Fruit fly (Drosophila melanogaster) whole organism, embryonic: ENCODE data around the gene Vps39.
A peak's percentile ranks its signal among the peaks of the same experiment; 100 is the strongest.

Experiments used
- Adf1 ChIP-seq: fragments of 200-800 bp; sonication (Bioruptor generic); IDR thresholded peaks from 2 replicates; pipeline ENCODE4 v1.3.6; 2022; ENCODE audit warnings: missing biosample characterization, missing genetic modification characterization
- B-H1 ChIP-seq: fragments of 200-800 bp; sonication (Bioruptor generic); IDR thresholded peaks from 3 replicates; pipeline ENCODE4 v1.3.6; 2022; ENCODE audit warnings: missing biosample characterization, missing genetic modification characterization
- B-H2 ChIP-seq: fragments of 200-800 bp; sonication (Bioruptor generic); optimal IDR thresholded peaks from 2 replicates; lab custom pipeline; 2018; ENCODE audit warnings: missing biosample characterization, mild to moderate bottlenecking, missing genetic modification characterization
- CG10209 ChIP-seq: fragments of 200-800 bp; sonication (Bioruptor generic); optimal IDR thresholded peaks from 3 replicates; lab custom pipeline; 2017; ENCODE audit warnings: missing biosample characterization, mild to moderate bottlenecking, missing genetic modification characterization, missing genetic modification reagents
- CG10366 ChIP-seq: fragments of 200-800 bp; sonication (Bioruptor generic); IDR thresholded peaks from 2 replicates; pipeline ENCODE4 v1.3.6; 2022; ENCODE audit warnings: missing biosample characterization, missing genetic modification characterization
- CG10543 ChIP-seq: fragments of 200-800 bp; sonication (Bioruptor generic); optimal IDR thresholded peaks from 3 replicates; lab custom pipeline; 2017; ENCODE audit warnings: missing biosample characterization, mild to moderate bottlenecking, missing genetic modification characterization, moderate library complexity
- CG10654 ChIP-seq: fragments of 200-800 bp; sonication (Bioruptor generic); optimal IDR thresholded peaks from 2 replicates; lab custom pipeline; 2016; ENCODE audit warnings: missing biosample characterization, missing genetic modification characterization
- CG11085 ChIP-seq: fragments of 200-800 bp; sonication (Bioruptor generic); IDR thresholded peaks from 2 replicates; pipeline ENCODE4 v1.3.6; 2022; ENCODE audit warnings: missing biosample characterization, missing genetic modification characterization
- CG11723 ChIP-seq: fragments of 200-800 bp; sonication (Bioruptor generic); optimal IDR thresholded peaks from 2 replicates; lab custom pipeline; 2017; ENCODE audit warnings: missing biosample characterization, mild to moderate bottlenecking, missing genetic modification characterization
- CG12236 ChIP-seq: fragments of 200-800 bp; sonication (Bioruptor generic); optimal IDR thresholded peaks from 2 replicates; lab custom pipeline; 2016; ENCODE audit warnings: missing biosample characterization, missing genetic modification characterization
- CG1233 ChIP-seq: fragments of 200-800 bp; sonication (Bioruptor generic); optimal IDR thresholded peaks from 4 replicates; lab custom pipeline; 2018; ENCODE audit warnings: missing biosample characterization, mild to moderate bottlenecking, missing genetic modification characterization
- CG13296 ChIP-seq: fragments of 200-800 bp; sonication (Bioruptor generic); optimal IDR thresholded peaks from 3 replicates; lab custom pipeline; 2018; ENCODE audit warnings: missing biosample characterization, mild to moderate bottlenecking, missing genetic modification characterization
- CG13894 ChIP-seq: fragments of 200-800 bp; sonication (Bioruptor generic); optimal IDR thresholded peaks from 3 replicates; lab custom pipeline; 2018; ENCODE audit warnings: missing biosample characterization, mild to moderate bottlenecking, missing genetic modification characterization, moderate library complexity
- CG17359 ChIP-seq: fragments of 200-800 bp; sonication (Bioruptor generic); optimal IDR thresholded peaks from 3 replicates; lab custom pipeline; 2018; ENCODE audit warnings: missing biosample characterization, mild to moderate bottlenecking, missing genetic modification characterization, moderate library complexity
- CG17385 ChIP-seq: fragments of 200-800 bp; sonication (Bioruptor generic); optimal IDR thresholded peaks from 3 replicates; lab custom pipeline; 2018; ENCODE audit warnings: missing biosample characterization, mild to moderate bottlenecking, missing genetic modification characterization
- CG17912 ChIP-seq: fragments of 200-800 bp; sonication (Bioruptor generic); optimal IDR thresholded peaks from 2 replicates; lab custom pipeline; 2018; ENCODE audit warnings: missing biosample characterization, mild to moderate bottlenecking, missing genetic modification characterization
- CG18599 ChIP-seq: fragments of 200-800 bp; sonication (Bioruptor generic); optimal IDR thresholded peaks from 3 replicates; lab custom pipeline; 2017; ENCODE audit warnings: missing biosample characterization, missing genetic modification characterization, mild to moderate bottlenecking, moderate library complexity, missing genetic modification reagents
- CG30020 ChIP-seq: fragments of 200-800 bp; optimal IDR thresholded peaks from 2 replicates; lab custom pipeline; 2019; ENCODE audit warnings: missing biosample characterization, mild to moderate bottlenecking, missing genetic modification characterization, moderate library complexity
- CG7357 ChIP-seq: fragments of 200-800 bp; sonication (Bioruptor generic); IDR thresholded peaks from 3 replicates; pipeline ENCODE4 v1.3.6; 2022; ENCODE audit warnings: missing biosample characterization, missing genetic modification characterization
- CG7839 ChIP-seq: fragments of 200-800 bp; sonication (Bioruptor generic); optimal IDR thresholded peaks from 3 replicates; lab custom pipeline; 2018; ENCODE audit warnings: missing biosample characterization, mild to moderate bottlenecking, missing genetic modification characterization, moderate library complexity
- CG8281 ChIP-seq: fragments of 200-800 bp; sonication (Bioruptor generic); optimal IDR thresholded peaks from 2 replicates; lab custom pipeline; 2018; ENCODE audit warnings: missing biosample characterization, mild to moderate bottlenecking, missing genetic modification characterization, moderate library complexity
- CG8944 ChIP-seq: fragments of 200-800 bp; sonication (Bioruptor generic); optimal IDR thresholded peaks from 3 replicates; lab custom pipeline; 2016; ENCODE audit warnings: missing biosample characterization, missing genetic modification characterization
- CG9797 ChIP-seq: fragments of 200-800 bp; sonication (Bioruptor generic); optimal IDR thresholded peaks from 3 replicates; lab custom pipeline; 2018; ENCODE audit warnings: missing biosample characterization, mild to moderate bottlenecking, missing genetic modification characterization
- CG9876 ChIP-seq: fragments of 200-800 bp; sonication (Bioruptor generic); optimal IDR thresholded peaks from 2 replicates; lab custom pipeline; 2016; ENCODE audit warnings: missing biosample characterization, missing genetic modification characterization
- CG9932 ChIP-seq: fragments of 200-800 bp; sonication (Bioruptor generic); IDR thresholded peaks from 2 replicates; pipeline ENCODE4 v1.3.6; 2022; ENCODE audit warnings: missing biosample characterization, missing genetic modification characterization
- D ChIP-seq, 2 experiments: fragments of 200-800 bp in 1 of 2; fragments of >200 bp in 1 of 2; sonication (Bioruptor generic) in 1 of 2; optimal IDR thresholded peaks; 2 replicates in 1 of 2; 3 replicates in 1 of 2; lab custom pipeline; 2017; ENCODE audit warnings: mild to moderate bottlenecking in 1 of 2, missing biosample characterization in 1 of 2, missing genetic modification characterization in 1 of 2, missing genetic modification reagents in 1 of 2
- Dip3 ChIP-seq: fragments of 200-800 bp; sonication (Bioruptor generic); optimal IDR thresholded peaks from 3 replicates; lab custom pipeline; 2016; ENCODE audit warnings: missing biosample characterization, missing genetic modification characterization
- Dll ChIP-seq: fragments of 200-800 bp; sonication (Bioruptor generic); IDR thresholded peaks from 4 replicates; pipeline ENCODE4 v1.3.6; 2022; ENCODE audit warnings: missing biosample characterization, missing genetic modification characterization; ENCODE audit not compliant: partially characterized antibody
- Ets65A ChIP-seq: fragments of 200-800 bp; sonication (Bioruptor generic); peaks from one replicate; lab custom pipeline; 2016; ENCODE audit warnings: missing biosample characterization, missing genetic modification characterization
- Gsc ChIP-seq: fragments of 200-800 bp; sonication (Bioruptor generic); IDR thresholded peaks from 2 replicates; pipeline ENCODE4 v1.3.6; 2022; ENCODE audit warnings: missing biosample characterization, missing genetic modification characterization
- H15 ChIP-seq: fragments of 200-800 bp; sonication (Bioruptor generic); IDR thresholded peaks from 3 replicates; pipeline ENCODE4 v1.3.6; 2022; ENCODE audit warnings: missing biosample characterization, missing genetic modification characterization
- HLH4C ChIP-seq: fragments of 200-800 bp; sonication (Bioruptor generic); IDR thresholded peaks from 3 replicates; pipeline ENCODE4 v1.3.6; 2022; ENCODE audit warnings: missing biosample characterization, missing genetic modification characterization; ENCODE audit not compliant: partially characterized antibody
- Hsf ChIP-seq: fragments of 200-800 bp; sonication (Bioruptor generic); optimal IDR thresholded peaks from 3 replicates; lab custom pipeline; 2016; ENCODE audit warnings: missing biosample characterization, missing genetic modification characterization
- Lhr ChIP-seq: fragments of 200-800 bp; sonication (Bioruptor generic); optimal IDR thresholded peaks from 3 replicates; lab custom pipeline; 2017; ENCODE audit warnings: mild to moderate bottlenecking, missing biosample characterization, missing genetic modification reagents, missing genetic modification characterization
- Mad ChIP-seq: fragments of 200-800 bp; sonication (Bioruptor generic); optimal IDR thresholded peaks from 2 replicates; lab custom pipeline; 2016; ENCODE audit warnings: missing biosample characterization, missing genetic modification characterization
- Nf-YC ChIP-seq: fragments of 200-800 bp; optimal IDR thresholded peaks from 3 replicates; lab custom pipeline; 2019; ENCODE audit warnings: missing biosample characterization, mild to moderate bottlenecking, missing genetic modification characterization, moderate library complexity
- ase ChIP-seq: fragments of 200-800 bp; sonication (Bioruptor generic); IDR thresholded peaks from 3 replicates; pipeline ENCODE4 v1.3.6; 2022; ENCODE audit warnings: missing biosample characterization, missing genetic modification characterization
- bcd ChIP-seq: fragments of 200-800 bp; sonication (Bioruptor generic); optimal IDR thresholded peaks from 2 replicates; lab custom pipeline; 2017; ENCODE audit warnings: missing biosample characterization, mild to moderate bottlenecking, missing genetic modification characterization
- chinmo ChIP-seq: fragments of 200-800 bp; sonication (Bioruptor generic); IDR thresholded peaks from 4 replicates; pipeline ENCODE4 v1.3.6; 2022; ENCODE audit warnings: missing biosample characterization, missing genetic modification characterization; ENCODE audit not compliant: partially characterized antibody
- croc ChIP-seq: fragments of 200-800 bp; sonication (Bioruptor generic); conservative IDR thresholded peaks from 3 replicates; pipeline ENCODE4 v1.3.6; 2022; ENCODE audit warnings: missing biosample characterization, missing genetic modification characterization
- dati ChIP-seq: fragments of 200-800 bp; sonication (Bioruptor generic); IDR thresholded peaks from 2 replicates; pipeline ENCODE4 v1.3.6; 2022; ENCODE audit warnings: missing biosample characterization, missing genetic modification characterization
- insv ChIP-seq, 2 experiments: fragments of 200-800 bp; sonication (Bioruptor generic); optimal IDR thresholded peaks; 3 replicates each; lab custom pipeline; 2016 to 2018; ENCODE audit warnings: missing biosample characterization in 2 of 2, missing genetic modification characterization in 2 of 2
- lbe ChIP-seq: fragments of 200-800 bp; sonication (Bioruptor generic); optimal IDR thresholded peaks from 2 replicates; lab custom pipeline; 2016; ENCODE audit warnings: missing biosample characterization, mild to moderate bottlenecking, missing genetic modification characterization
- luna ChIP-seq: fragments of 200-800 bp; sonication (Bioruptor generic); optimal IDR thresholded peaks from 2 replicates; lab custom pipeline; 2016; ENCODE audit warnings: missing biosample characterization, missing genetic modification characterization
- odd ChIP-seq: fragments of 200-800 bp; sonication (Bioruptor generic); optimal IDR thresholded peaks from 2 replicates; lab custom pipeline; 2017; ENCODE audit warnings: missing biosample characterization, mild to moderate bottlenecking, missing genetic modification characterization
- p53 ChIP-seq: fragments of 200-800 bp; sonication (Bioruptor generic); optimal IDR thresholded peaks from 2 replicates; lab custom pipeline; 2016; ENCODE audit warnings: missing biosample characterization, missing genetic modification characterization
- psq ChIP-seq: fragments of 200-800 bp; sonication (Bioruptor generic); optimal IDR thresholded peaks from 2 replicates; lab custom pipeline; 2017; ENCODE audit warnings: missing biosample characterization, missing genetic modification characterization
- ranshi ChIP-seq: fragments of 200-800 bp; sonication (Bioruptor generic); IDR thresholded peaks from 2 replicates; pipeline ENCODE4 v1.3.6; 2022; ENCODE audit warnings: missing biosample characterization, missing genetic modification characterization
- seq ChIP-seq: fragments of 200-800 bp; sonication (Bioruptor generic); IDR thresholded peaks from 2 replicates; pipeline ENCODE4 v1.3.6; 2022; ENCODE audit warnings: missing biosample characterization, missing genetic modification characterization
- sna ChIP-seq: fragments of 200-800 bp; sonication (Bioruptor generic); IDR thresholded peaks from 2 replicates; pipeline ENCODE4 v1.3.6; 2022; ENCODE audit warnings: missing biosample characterization, missing genetic modification characterization; ENCODE audit not compliant: partially characterized antibody
- yki ChIP-seq: fragments of >200 bp; optimal IDR thresholded peaks from 3 replicates; lab custom pipeline; 2018
- zfh1 ChIP-seq: fragments of 200-800 bp; sonication (Bioruptor generic); IDR thresholded peaks from 3 replicates; pipeline ENCODE4 v1.3.6; 2022; ENCODE audit warnings: missing biosample characterization, missing genetic modification characterization

Gene Vps39

dm6 chr3R:18296084-18296483 is 21.8 kb upstream of the Vps39 start (continued):
- no peak for TF ChIP-seq CG17912 (GFP tag; lab: Kevin White, UChicago)
- TF ChIP-seq odd (GFP tag; lab: Kevin White, UChicago), result no peak
- TF ChIP-seq yki (lab: Kevin White, UChicago), result no peak
- no peak for TF ChIP-seq CG10543 (GFP tag; lab: Kevin White, UChicago)
- no peak for TF ChIP-seq CG9932 (GFP tag; lab: Robert Waterston, UW)
- no peak for TF ChIP-seq CG30020 (tag; lab: Kevin White, UChicago)
- TF ChIP-seq Gsc (GFP tag; lab: Robert Waterston, UW), result no peak
- no peak for TF ChIP-seq CG10366 (GFP tag; lab: Robert Waterston, UW)
- TF ChIP-seq Ets65A (GFP tag; lab: Kevin White, UChicago), result no peak
- TF ChIP-seq insv (GFP tag; optimal IDR thresholded peaks at IDR 0.05; lab: Kevin White, UChicago), result no peak
- TF ChIP-seq sna (GFP tag; lab: Robert Waterston, UW), result no peak
- TF ChIP-seq CG18599 (GFP tag; lab: Kevin White, UChicago), result peak; percentile 75
- TF ChIP-seq CG10654 (GFP tag; lab: Kevin White, UChicago), result no peak
- TF ChIP-seq Dll, result no peak
- TF ChIP-seq H15 (GFP tag; lab: Robert Waterston, UW), result no peak
- TF ChIP-seq CG13296, result peak; percentile 44
- no peak for TF ChIP-seq CG11085
- no peak for TF ChIP-seq CG17359
- no peak for TF ChIP-seq croc
- TF ChIP-seq CG11723 (GFP tag; lab: Kevin White, UChicago), result no peak
- TF ChIP-seq CG13894, result no peak
- TF ChIP-seq CG7839 (tag; lab: Kevin White, UChicago), result peak; percentile 1
- TF ChIP-seq bcd (GFP tag; lab: Kevin White, UChicago), result no peak
- TF ChIP-seq CG9876, result no peak
- TF ChIP-seq CG7357 (GFP tag; lab: Robert Waterston, UW), result no peak
- TF ChIP-seq B-H2, result peak; percentile 53
- TF ChIP-seq dati (GFP tag; lab: Robert Waterston, UW), result no peak
- TF ChIP-seq Adf1 (GFP tag; lab: Robert Waterston, UW), result no peak
- TF ChIP-seq chinmo, result 0 out of 4 replicates have a peak, but pooled peaks have one; percentile 35
- TF ChIP-seq CG9797 (GFP tag; lab: Kevin White, UChicago), result no peak
- TF ChIP-seq ranshi (GFP tag; lab: Robert Waterston, UW), result no peak
- TF ChIP-seq Dip3, result no peak
- no peak for TF ChIP-seq psq (GFP tag; lab: Kevin White, UChicago)
- no peak for TF ChIP-seq ase (GFP tag; lab: Robert Waterston, UW)
- TF ChIP-seq CG17385 (GFP tag; lab: Kevin White, UChicago), result peak; percentile 18
- TF ChIP-seq seq (GFP tag; lab: Robert Waterston, UW), result no peak
- TF ChIP-seq CG12236, result no peak
- no peak for TF ChIP-seq CG10209
- no peak for TF ChIP-seq Lhr (GFP tag; lab: Kevin White, UChicago)
- no peak for TF ChIP-seq CG8944 (GFP tag; lab: Kevin White, UChicago)
- TF ChIP-seq HLH4C, result no peak
- TF ChIP-seq zfh1, result no peak
- TF ChIP-seq Nf-YC (tag; lab: Kevin White, UChicago), result no peak
- no peak for TF ChIP-seq D (optimal IDR thresholded peaks at IDR 0.05; lab: Kevin White, UChicago)
- no peak for TF ChIP-seq D (GFP tag; optimal IDR thresholded peaks at IDR 0.05; lab: Kevin White, UChicago)
- peak; percentile 22 for TF ChIP-seq CG1233 (GFP tag; lab: Kevin White, UChicago)
- no peak for TF ChIP-seq luna (GFP tag; lab: Kevin White, UChicago)
- no peak for TF ChIP-seq CG8281 (tag; lab: Kevin White, UChicago)
- TF ChIP-seq p53 (GFP tag; lab: Kevin White, UChicago), result no peak
- no peak for TF ChIP-seq lbe
- no peak for TF ChIP-seq Hsf
- no peak for TF ChIP-seq B-H1 (GFP tag; lab: Robert Waterston, UW)
- TF ChIP-seq Mad (GFP tag; lab: Kevin White, UChicago), result no peak
